Worm (Caenorhabditis elegans) whole organism, L4 larva: ENCODE measurements around the gene C01F1.6.
"Not testable (repeated sequence)": the region's sequence is repeated elsewhere in the genome, so short reads cannot be mapped to it uniquely, and the experiment has no call there.

Experiments used
- aly-2 ChIP-seq: sonication (generic microtip); optimal IDR thresholded peaks from 2 replicates; lab custom pipeline; 2018; ENCODE audit warnings: missing biosample characterization, missing genetic modification characterization
- ces-1 ChIP-seq: fragments of 150-350 bp; sonication (generic microtip); optimal IDR thresholded peaks from 4 replicates; lab custom pipeline; 2014; ENCODE audit warnings: missing biosample characterization, missing genetic modification reagents, missing genetic modification characterization
- egl-27 ChIP-seq: sonication (generic microtip); optimal IDR thresholded peaks from 3 replicates; lab custom pipeline; 2017; ENCODE audit warnings: missing biosample characterization, missing genetic modification reagents, missing genetic modification characterization
- hlh-30 ChIP-seq: sonication (generic microtip); optimal IDR thresholded peaks from 2 replicates; lab custom pipeline; 2017; ENCODE audit warnings: antibody characterized with exemption, mild to moderate bottlenecking, missing genetic modification characterization, missing compliant biosample characterization; ENCODE audit not compliant: insufficient read depth
- lin-13 ChIP-seq: fragments of 150-350 bp; optimal IDR thresholded peaks from 2 replicates; lab custom pipeline; 2014; ENCODE audit warnings: missing biosample characterization, missing genetic modification reagents, missing genetic modification characterization
- lin-38 ChIP-seq: fragments of 200-800 bp; sonication (Bioruptor generic); IDR thresholded peaks from 2 replicates; pipeline ENCODE4 v1.3.6; 2022; ENCODE audit warnings: missing genetic modification reagents, missing genetic modification characterization, missing compliant biosample characterization
- lsy-2 ChIP-seq, 2 experiments: fragments of 150-350 bp in 1 of 2; sonication (generic microtip) in 1 of 2; optimal IDR thresholded peaks; 2 replicates each; lab custom pipeline; 2014 to 2017; ENCODE audit warnings: missing biosample characterization in 2 of 2, missing genetic modification characterization in 2 of 2
- madf-9 ChIP-seq: fragments of 200-800 bp; sonication (Bioruptor generic); conservative IDR thresholded peaks from 2 replicates; pipeline ENCODE4 v1.3.6; 2022; ENCODE audit warnings: missing genetic modification reagents, missing genetic modification characterization, missing compliant biosample characterization
- mdl-1 ChIP-seq, 2 experiments: fragments of 150-350 bp in 1 of 2; sonication (generic microtip) in 1 of 2; optimal IDR thresholded peaks; 2 replicates each; lab custom pipeline; 2014 to 2017; ENCODE audit warnings: missing biosample characterization in 2 of 2, missing genetic modification characterization in 2 of 2
- mxl-3 ChIP-seq: fragments of 200-800 bp; sonication (Bioruptor generic); optimal IDR thresholded peaks from 2 replicates; lab custom pipeline; 2018; ENCODE audit warnings: mild to moderate bottlenecking, missing genetic modification characterization, missing compliant biosample characterization
- nhr-237 ChIP-seq: sonication (generic microtip); optimal IDR thresholded peaks from 2 replicates; lab custom pipeline; 2017; ENCODE audit warnings: missing biosample characterization, missing genetic modification characterization
- nhr-76 ChIP-seq: fragments of 150-350 bp; optimal IDR thresholded peaks from 2 replicates; lab custom pipeline; 2014; ENCODE audit warnings: missing biosample characterization, missing genetic modification characterization
- skn-1 ChIP-seq: fragments of 150-350 bp; optimal IDR thresholded peaks from 2 replicates; lab custom pipeline; 2014; ENCODE audit warnings: missing biosample characterization, missing genetic modification characterization
- tra-1 ChIP-seq: fragments of 200-800 bp; sonication (Bioruptor generic); IDR thresholded peaks from 2 replicates; pipeline ENCODE4 v1.3.6; 2022; ENCODE audit warnings: missing genetic modification reagents, missing genetic modification characterization, missing compliant biosample characterization

ce11 chrII:4309112-4309511 is 21.1 kb upstream of the C01F1.6 start:
- not testable (repeated sequence) for TF ChIP-seq lin-13 (GFP tag; lab: Kevin White, UChicago); madf-9; nhr-237 (tag; lab: Kevin White, UChicago); egl-27 (tag; lab: Kevin White, UChicago); hlh-30 (tag; lab: Kevin White, UChicago); aly-2 (tag; lab: Kevin White, UChicago); skn-1; mdl-1 (tag; optimal IDR thresholded peaks at IDR 0.05; lab: Kevin White, UChicago); nhr-76 (tag; lab: Kevin White, UChicago); mxl-3 (GFP tag; lab: Kevin White, UChicago); tra-1 (GFP tag; lab: Robert Waterston, UW); lin-38 (GFP tag; lab: Robert Waterston, UW); lsy-2 (tag; optimal IDR thresholded peaks at IDR 0.05; lab: Kevin White, UChicago); ces-1
